Fruit fly (Drosophila melanogaster) whole organism: ENCODE measurements around the gene Blm.

Experiments used
- CG8478 ChIP-seq: fragments of >200 bp; optimal IDR thresholded peaks from 2 replicates; lab custom pipeline; 2018; ENCODE audit warnings: inconsistent platforms
- Dll ChIP-seq: fragments of >200 bp; optimal IDR thresholded peaks from 2 replicates; lab custom pipeline; 2017
- EcR ChIP-seq, 2 experiments: fragments of >200 bp; optimal IDR thresholded peaks; 2 replicates each; lab custom pipeline; 2017; ENCODE audit warnings: missing biosample characterization in 2 of 2, missing genetic modification characterization in 2 of 2, missing genetic modification reagents in 2 of 2
- psq ChIP-seq: fragments of >200 bp; optimal IDR thresholded peaks from 2 replicates; lab custom pipeline; 2017

- no peak for TF ChIP-seq CG8478
- TF ChIP-seq EcR (GFP tag; optimal IDR thresholded peaks at IDR 0.05; lab: Kevin White, UChicago), result no peak
- TF ChIP-seq Dll (lab: Kevin White, UChicago), result no peak
- TF ChIP-seq psq (lab: Kevin White, UChicago), result no peak
Measured at dm6 chr3R:11759971-11760370, 18.4 kb upstream of the Blm start.
